Fruit fly (Drosophila melanogaster) whole organism, pupa: Measurements from ENCODE around the gene CG14736.

Source experiments
- CG14655 ChIP-seq: fragments of 200-800 bp; sonication (Bioruptor generic); optimal IDR thresholded peaks from 3 replicates; lab custom pipeline; 2017; ENCODE audit warnings: mild to moderate bottlenecking, missing biosample characterization, missing genetic modification reagents, missing genetic modification characterization
- CG34367 ChIP-seq: fragments of 200-800 bp; sonication (Bioruptor generic); optimal IDR thresholded peaks from 2 replicates; lab custom pipeline; 2018; ENCODE audit warnings: missing biosample characterization, mild to moderate bottlenecking, missing genetic modification characterization

- TF ChIP-seq CG14655 (GFP tag; lab: Kevin White, UChicago) (no peak), CG34367 (no peak)
These were observed 23.5 kb upstream of the CG14736 start, which contains the start of the genes DCAF12 and Spt3 for dm6 chr3R:12016828-12017280.
